Fruit fly (Drosophila melanogaster) S2 (cell line): ENCODE data around the gene Alp1.

Source experiments
- CG8478 ChIP-seq: fragments of >200 bp; optimal IDR thresholded peaks from 2 replicates; lab custom pipeline; 2018
- CTCF ChIP-seq, 2 experiments: fragments of >200 bp; optimal IDR thresholded peaks; 2 replicates each; lab custom pipeline; 2018

- TF ChIP-seq CG8478 (lab: Kevin White, UChicago) = no peak
- no peak for TF ChIP-seq CTCF (optimal IDR thresholded peaks at IDR 0.05; lab: Kevin White, UChicago)
Measured at dm6 chr3L:21441216-21441813, 3.3 kb downstream of the Alp1 start, which contains the start of gene CG5664.
